Worm (Caenorhabditis elegans) whole organism, early embryonic: ENCODE measurements around the gene Y43F8B.1.
A peak's percentile ranks its signal among the peaks of the same experiment; 100 is the strongest.

Experiments
- B0310.2 ChIP-seq: sonication (generic microtip); optimal IDR thresholded peaks from 2 replicates; lab custom pipeline; 2016; ENCODE audit warnings: mild to moderate bottlenecking, missing genetic modification characterization, missing compliant biosample characterization
- aly-1 ChIP-seq: sonication (generic microtip); optimal IDR thresholded peaks from 2 replicates; lab custom pipeline; 2016; ENCODE audit warnings: missing genetic modification characterization, missing compliant biosample characterization
- ama-1 ChIP-seq: fragments of 150-350 bp; optimal IDR thresholded peaks from 2 replicates; lab custom pipeline; 2014
- ceh-13 ChIP-seq: fragments of 200-800 bp; sonication (Bioruptor generic); optimal IDR thresholded peaks from 2 replicates; lab custom pipeline; 2018; ENCODE audit warnings: mild to moderate bottlenecking, missing genetic modification characterization, missing compliant biosample characterization
- ceh-36 ChIP-seq: sonication (generic microtip); optimal IDR thresholded peaks from 2 replicates; lab custom pipeline; 2016; ENCODE audit warnings: missing genetic modification characterization, inconsistent platforms, missing compliant biosample characterization
- ets-7 ChIP-seq: sonication (generic microtip); optimal IDR thresholded peaks from 2 replicates; lab custom pipeline; 2016; ENCODE audit warnings: missing genotype, missing genetic modification characterization, missing compliant biosample characterization
- flt-1 ChIP-seq: fragments of 200-800 bp; sonication (Bioruptor generic); IDR thresholded peaks from 2 replicates; pipeline ENCODE4 v1.3.6; 2022; ENCODE audit warnings: missing genetic modification characterization, missing compliant biosample characterization
- hmbx-1 ChIP-seq: sonication (generic microtip); optimal IDR thresholded peaks from 2 replicates; lab custom pipeline; 2016; ENCODE audit warnings: mild to moderate bottlenecking, missing genetic modification characterization, missing compliant biosample characterization
- pes-1 ChIP-seq: fragments of 200-800 bp; sonication (Bioruptor generic); IDR thresholded peaks from 2 replicates; pipeline ENCODE4 v1.3.6; 2022; ENCODE audit warnings: missing genetic modification reagents, missing genetic modification characterization, missing compliant biosample characterization
- scrt-1 ChIP-seq: fragments of 200-800 bp; sonication (Bioruptor generic); IDR thresholded peaks from 2 replicates; pipeline ENCODE4 v1.3.6; 2022; ENCODE audit warnings: missing genetic modification characterization, missing compliant biosample characterization
- sea-1 ChIP-seq: fragments of 200-800 bp; sonication (Bioruptor generic); conservative IDR thresholded peaks from 2 replicates; pipeline ENCODE4 v1.3.6; 2022; ENCODE audit warnings: missing genetic modification characterization, missing compliant biosample characterization
- tbx-37 ChIP-seq: fragments of 200-800 bp; sonication (Bioruptor generic); conservative IDR thresholded peaks from 2 replicates; pipeline ENCODE4 v1.3.6; 2022; ENCODE audit warnings: missing genetic modification reagents, missing genetic modification characterization, missing compliant biosample characterization
- tra-4 ChIP-seq: sonication (generic microtip); optimal IDR thresholded peaks from 2 replicates; lab custom pipeline; 2017; ENCODE audit warnings: missing genetic modification characterization, missing compliant biosample characterization

- TF ChIP-seq sea-1 (GFP tag; lab: Robert Waterston, UW) = no peak
- no peak for TF ChIP-seq pes-1 (GFP tag; lab: Robert Waterston, UW)
- TF ChIP-seq ama-1 (lab: Kevin White, UChicago) = no peak
- TF ChIP-seq B0310.2 (tag; lab: Kevin White, UChicago) = no peak
- TF ChIP-seq ets-7 (tag; lab: Kevin White, UChicago) = no peak
- TF ChIP-seq ceh-13 (GFP tag; lab: Kevin White, UChicago) = no peak
- TF ChIP-seq ceh-36 (tag; lab: Kevin White, UChicago) = peak; percentile 72
- TF ChIP-seq scrt-1 = no peak
- no peak for TF ChIP-seq tbx-37
- no peak for TF ChIP-seq tra-4 (tag; lab: Kevin White, UChicago)
- no peak for TF ChIP-seq hmbx-1
- TF ChIP-seq flt-1 (GFP tag; lab: Robert Waterston, UW) = no peak
- TF ChIP-seq aly-1 (tag; lab: Kevin White, UChicago) = no peak
These were observed 43.3 kb downstream of the Y43F8B.1 start, which contains the start of gene Y43F8B.3 for ce11 chrV:19502579-19503151.
